Worm (Caenorhabditis elegans) whole organism, L3 larva: Measurements from ENCODE around the gene mthf-1.

Experiments used
- aly-2 ChIP-seq: fragments of 150-350 bp; optimal IDR thresholded peaks from 2 replicates; lab custom pipeline; 2014; ENCODE audit warnings: missing biosample characterization, missing genetic modification characterization
- fos-1 ChIP-seq: fragments of 150-350 bp; optimal IDR thresholded peaks from 2 replicates; lab custom pipeline; 2014; ENCODE audit warnings: missing biosample characterization, missing genetic modification characterization
- nhr-25 ChIP-seq: sonication (generic microtip); optimal IDR thresholded peaks from 2 replicates; lab custom pipeline; 2017; ENCODE audit warnings: missing biosample characterization, missing genetic modification characterization
- zag-1 ChIP-seq: fragments of 150-350 bp; optimal IDR thresholded peaks from 2 replicates; lab custom pipeline; 2014; ENCODE audit warnings: missing biosample characterization, missing genetic modification characterization
- ztf-11 ChIP-seq: fragments of 150-350 bp; optimal IDR thresholded peaks from 2 replicates; lab custom pipeline; 2014; ENCODE audit warnings: missing biosample characterization, missing genetic modification characterization

DNA sequence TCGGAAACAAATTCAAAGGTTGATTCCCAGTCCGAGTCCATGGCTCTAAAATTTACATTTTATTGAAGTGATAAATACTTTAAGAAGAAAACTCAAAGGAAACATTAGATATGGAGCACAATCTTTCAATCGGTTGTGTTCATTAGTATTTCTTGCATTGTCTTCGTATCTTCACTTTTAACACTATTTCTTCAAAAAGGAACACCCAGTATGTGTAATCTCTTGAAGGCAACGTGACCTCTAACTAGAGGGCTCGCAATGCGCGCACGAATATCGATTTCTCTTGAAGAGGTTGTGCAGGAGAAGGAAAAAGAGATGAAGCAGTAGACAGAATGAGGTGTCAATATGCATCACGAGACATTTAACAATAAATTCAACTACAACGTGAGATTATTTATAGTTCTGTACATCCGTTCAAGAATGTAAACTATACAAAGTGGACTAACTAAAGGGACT is 22.5 kb downstream of the mthf-1 start, which contains the start of the genes B0228.6 and B0228.1:
- TF ChIP-seq fos-1 (no peak), aly-2 (tag; lab: Kevin White, UChicago) (no peak), zag-1 (tag; lab: Kevin White, UChicago) (no peak), ztf-11 (tag; lab: Kevin White, UChicago) (no peak), nhr-25 (tag; lab: Kevin White, UChicago) (no peak)
